Worm (Caenorhabditis elegans) whole organism, early embryonic: ENCODE data around the gene unc-22.

Experiments
- F13C5.2 ChIP-seq: sonication (generic microtip); optimal IDR thresholded peaks from 2 replicates; lab custom pipeline; 2017; ENCODE audit warnings: mild to moderate bottlenecking, missing genetic modification characterization, inconsistent platforms, missing compliant biosample characterization
- ama-1 ChIP-seq: fragments of 150-350 bp; optimal IDR thresholded peaks from 2 replicates; lab custom pipeline; 2014
- ceh-13 ChIP-seq: fragments of 200-800 bp; sonication (Bioruptor generic); optimal IDR thresholded peaks from 2 replicates; lab custom pipeline; 2018; ENCODE audit warnings: mild to moderate bottlenecking, missing genetic modification characterization, missing compliant biosample characterization
- ceh-36 ChIP-seq: sonication (generic microtip); optimal IDR thresholded peaks from 2 replicates; lab custom pipeline; 2016; ENCODE audit warnings: missing genetic modification characterization, inconsistent platforms, missing compliant biosample characterization
- ets-7 ChIP-seq: sonication (generic microtip); optimal IDR thresholded peaks from 2 replicates; lab custom pipeline; 2016; ENCODE audit warnings: missing genotype, missing genetic modification characterization, missing compliant biosample characterization
- hmbx-1 ChIP-seq: sonication (generic microtip); optimal IDR thresholded peaks from 2 replicates; lab custom pipeline; 2016; ENCODE audit warnings: mild to moderate bottlenecking, missing genetic modification characterization, missing compliant biosample characterization
- hnd-1 ChIP-seq: sonication (generic microtip); optimal IDR thresholded peaks from 2 replicates; lab custom pipeline; 2016; ENCODE audit warnings: missing genetic modification characterization, missing compliant biosample characterization
- scrt-1 ChIP-seq: fragments of 200-800 bp; sonication (Bioruptor generic); IDR thresholded peaks from 2 replicates; pipeline ENCODE4 v1.3.6; 2022; ENCODE audit warnings: missing genetic modification characterization, missing compliant biosample characterization
- tbx-11 ChIP-seq: fragments of 200-800 bp; sonication (Bioruptor generic); IDR thresholded peaks from 2 replicates; pipeline ENCODE4 v1.3.6; 2022; ENCODE audit warnings: missing genetic modification characterization, missing compliant biosample characterization
- tbx-37 ChIP-seq: fragments of 200-800 bp; sonication (Bioruptor generic); conservative IDR thresholded peaks from 2 replicates; pipeline ENCODE4 v1.3.6; 2022; ENCODE audit warnings: missing genetic modification reagents, missing genetic modification characterization, missing compliant biosample characterization

DNA sequence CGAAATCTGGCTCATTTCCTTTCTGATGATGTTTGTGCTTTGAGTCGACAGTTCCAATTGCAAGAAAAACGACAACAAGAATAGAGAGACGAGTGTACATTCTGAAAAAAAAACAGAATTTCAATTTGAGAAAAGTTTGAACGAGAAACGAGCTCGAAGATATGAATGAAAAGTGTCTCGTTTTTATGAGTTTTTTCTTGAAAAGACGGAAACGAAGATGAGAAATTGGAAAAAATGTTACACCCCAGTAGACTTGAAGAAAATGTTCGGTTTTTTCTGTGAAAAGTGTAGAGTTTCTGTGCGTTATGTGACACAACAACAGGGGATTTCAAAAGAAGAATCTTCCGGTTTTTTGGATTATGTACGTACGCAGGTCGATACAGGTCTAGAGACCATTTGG is 87.7 kb downstream of the unc-22 start, which contains the start of gene srlf-31:
- no peak for TF ChIP-seq hmbx-1
- no peak for TF ChIP-seq ama-1 (lab: Kevin White, UChicago)
- no peak for TF ChIP-seq tbx-11 (GFP tag; lab: Robert Waterston, UW)
- TF ChIP-seq ceh-13 (GFP tag; lab: Kevin White, UChicago), result no peak
- no peak for TF ChIP-seq F13C5.2
- no peak for TF ChIP-seq ceh-36 (tag; lab: Kevin White, UChicago)
- no peak for TF ChIP-seq ets-7
- TF ChIP-seq scrt-1 (GFP tag; lab: Robert Waterston, UW), result no peak
- TF ChIP-seq tbx-37 (GFP tag; lab: Robert Waterston, UW), result no peak
- TF ChIP-seq hnd-1, result no peak
